Worm (Caenorhabditis elegans): ENCODE measurements around the gene haao-1.

The haao-1 gene

DNA sequence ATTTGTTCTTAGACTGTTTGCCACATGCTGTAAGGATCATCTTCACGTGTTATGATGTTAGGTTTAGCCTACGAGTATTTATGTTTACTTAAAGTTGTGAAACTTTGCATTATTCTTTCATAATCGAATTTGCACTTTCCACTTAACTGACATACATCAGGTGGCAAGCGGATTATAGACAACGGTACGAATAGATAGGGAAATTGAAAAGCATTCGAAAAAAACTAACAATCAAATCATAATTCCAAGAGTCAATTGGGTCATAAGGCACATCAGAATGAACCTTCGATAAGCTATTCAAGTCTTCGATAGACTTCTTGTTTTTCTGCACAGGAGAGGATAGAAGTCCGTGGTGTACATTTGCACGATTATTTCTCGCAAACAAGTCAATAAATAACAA, 12.2 kb upstream of the haao-1 start:
- TF ChIP-seq unc-39 (tag; optimal IDR thresholded peaks at IDR 0.05) (no peak), nhr-23 (tag; optimal IDR thresholded peaks at IDR 0.05) (no peak), nhr-76 (tag; optimal IDR thresholded peaks at IDR 0.05) (no peak), pqm-1 (tag; optimal IDR thresholded peaks at IDR 0.05) (peak; percentile 75), nhr-28 (tag; optimal IDR thresholded peaks at IDR 0.05) (no peak), fos-1 (tag; optimal IDR thresholded peaks at IDR 0.05) (no peak), elt-2 (tag; optimal IDR thresholded peaks at IDR 0.05) (peak; percentile 69)

DNA sequence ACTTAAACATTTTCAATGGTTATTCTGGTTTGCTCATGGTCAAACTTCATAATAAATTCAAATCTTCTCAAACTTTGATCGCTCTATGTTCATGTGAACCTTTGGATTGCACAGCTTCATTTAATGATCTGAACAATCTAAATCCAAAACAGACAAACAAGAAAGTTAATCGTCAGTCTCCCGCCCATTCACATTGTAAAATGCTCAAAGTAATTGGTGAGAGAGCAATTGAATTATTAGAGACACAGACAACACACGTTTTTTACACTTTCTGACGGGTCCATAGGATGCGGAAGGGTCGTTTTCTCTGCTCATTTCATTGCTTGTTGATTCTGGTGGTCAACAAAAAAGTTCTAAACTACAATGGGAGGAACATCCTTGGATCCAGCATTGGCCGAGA, 8.0 kb upstream of the haao-1 start, which contains the start of gene gsnl-1:
TSS of gene gsnl-1 (plus strand) at position 301 of the 400 bp plus-strand sequence.
- TF ChIP-seq egl-5 (tag; optimal IDR thresholded peaks at IDR 0.05), result peak; percentile 13
- no peak for TF ChIP-seq sea-2 (GFP tag; optimal IDR thresholded peaks at IDR 0.05)
- no peak for TF ChIP-seq nhr-237 (tag; optimal IDR thresholded peaks at IDR 0.05)

ce11 chrV:9499295-9499694, 5.4 kb upstream of the haao-1 start:
- no peak for TF ChIP-seq nhr-23 (tag; optimal IDR thresholded peaks at IDR 0.05)
- TF ChIP-seq pha-4 (tag; optimal IDR thresholded peaks at IDR 0.05), result no peak
- peak; percentile 62 for TF ChIP-seq elt-1 (tag; optimal IDR thresholded peaks at IDR 0.05)
- TF ChIP-seq nhr-25 (tag; optimal IDR thresholded peaks at IDR 0.05), result peak; percentile 59

- TF ChIP-seq egl-27 (tag; optimal IDR thresholded peaks at IDR 0.05) (no peak), nhr-25 (tag; optimal IDR thresholded peaks at IDR 0.05) (peak; percentile 65), elt-1 (tag; optimal IDR thresholded peaks at IDR 0.05) (peak; percentile 91), nhr-11 (tag; optimal IDR thresholded peaks at IDR 0.05) (no peak), sea-2 (GFP tag; optimal IDR thresholded peaks at IDR 0.05) (no peak)
Measured at ce11 chrV:9500826-9501451, 3.8 kb upstream of the haao-1 start, which contains the start of gene swt-5. swt-5 (plus strand) TSS chrV:9501401.

DNA sequence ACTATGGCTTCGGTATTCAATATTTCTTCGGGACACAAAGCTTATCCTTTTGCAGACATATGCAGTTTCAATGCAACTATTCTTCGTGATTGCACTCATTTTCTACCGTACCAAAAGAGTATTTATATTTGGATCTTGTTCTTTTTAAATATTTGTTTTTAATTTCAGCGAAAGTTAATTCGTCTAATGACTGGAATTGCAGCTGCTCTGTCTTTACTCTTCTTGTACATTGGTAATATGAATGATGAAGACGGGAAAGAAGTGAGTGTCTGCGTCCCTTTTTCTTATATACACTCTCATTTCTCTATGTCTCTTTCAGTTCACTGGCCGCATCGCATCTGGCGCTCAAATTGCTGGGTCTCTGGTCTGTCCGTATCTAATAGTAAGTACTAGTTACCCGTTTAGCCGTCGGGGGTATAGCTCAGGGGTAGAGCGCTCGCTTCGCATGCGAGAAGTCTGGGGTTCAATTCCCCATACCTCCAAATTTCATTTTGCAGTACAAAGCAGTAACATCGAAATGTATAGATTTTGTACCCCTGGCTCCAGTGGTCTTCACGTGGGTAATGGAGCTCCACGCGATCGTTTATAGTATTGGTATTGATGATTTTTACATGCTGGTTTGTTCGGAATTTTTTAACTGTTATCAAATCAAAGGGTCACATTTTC, 1.4 kb upstream of the haao-1 start:
- TF ChIP-seq tbx-2 (tag; optimal IDR thresholded peaks at IDR 0.05), result peak; percentile 48
- TF ChIP-seq lin-39 (tag; optimal IDR thresholded peaks at IDR 0.05), result peak; percentile 82
- peak; percentile 33 for TF ChIP-seq elt-1 (tag; optimal IDR thresholded peaks at IDR 0.05)
- TF ChIP-seq jun-1 (tag; optimal IDR thresholded peaks at IDR 0.05), result peak; percentile 17
- TF ChIP-seq nhr-23 (tag; optimal IDR thresholded peaks at IDR 0.05), result peak; percentile 22
- TF ChIP-seq lin-15B (tag; optimal IDR thresholded peaks at IDR 0.05), result peak; percentile 38
- peak; percentile 52 for TF ChIP-seq elt-2 (tag; optimal IDR thresholded peaks at IDR 0.05)
- peak; percentile 77 for TF ChIP-seq nhr-43 (tag; optimal IDR thresholded peaks at IDR 0.05; ENCODE audit: poor library complexity, severe bottlenecking)
- no peak for TF ChIP-seq mml-1 (tag; optimal IDR thresholded peaks at IDR 0.05)
- TF ChIP-seq pqm-1 (tag; optimal IDR thresholded peaks at IDR 0.05), result peak; percentile 17
- TF ChIP-seq nhr-237 (tag; optimal IDR thresholded peaks at IDR 0.05), result no peak
- TF ChIP-seq nhr-25 (tag; optimal IDR thresholded peaks at IDR 0.05), result peak; percentile 50
- TF ChIP-seq egl-5 (tag; optimal IDR thresholded peaks at IDR 0.05), result peak; percentile 26
- peak; percentile 95 for TF ChIP-seq snpc-4 (tag; optimal IDR thresholded peaks at IDR 0.05)
- no peak for TF ChIP-seq fos-1 (tag; optimal IDR thresholded peaks at IDR 0.05)
- peak; percentile 8 for TF ChIP-seq ceh-82 (tag; optimal IDR thresholded peaks at IDR 0.05)
- TF ChIP-seq elt-3 (tag; optimal IDR thresholded peaks at IDR 0.05), result no peak
- peak; percentile 40 for TF ChIP-seq nfya-1 (tag; optimal IDR thresholded peaks at IDR 0.05; ENCODE audit: insufficient read depth)
- TF ChIP-seq hmg-11 (tag; optimal IDR thresholded peaks at IDR 0.05), result peak; percentile 90
- TF ChIP-seq ama-1 (optimal IDR thresholded peaks at IDR 0.05), result peak; percentile 51
- TF ChIP-seq lsy-12 (tag; optimal IDR thresholded peaks at IDR 0.05), result peak; percentile 42

DNA sequence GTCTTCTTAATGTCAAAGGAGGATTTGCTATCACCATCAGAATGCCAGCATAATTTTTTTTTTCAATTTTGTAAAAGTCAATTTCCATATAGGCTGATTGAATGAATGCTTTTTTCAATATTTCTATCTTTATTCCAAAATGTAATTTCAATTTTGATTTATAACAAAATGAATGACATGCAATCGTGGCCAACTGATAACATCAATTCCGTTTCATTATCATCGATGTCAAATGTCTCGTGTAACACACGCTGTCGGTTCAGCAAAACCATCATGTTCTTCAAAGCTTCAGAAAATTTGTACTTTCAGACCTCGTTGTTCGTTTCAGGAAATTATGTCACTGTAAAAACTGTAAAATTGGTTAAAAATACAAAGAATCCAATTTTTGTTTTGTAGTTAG, 2.2 kb downstream of the haao-1 start:
- TF ChIP-seq elt-1 (tag; optimal IDR thresholded peaks at IDR 0.05) (no peak), elt-2 (tag; optimal IDR thresholded peaks at IDR 0.05) (peak; percentile 82), pha-4 (tag; optimal IDR thresholded peaks at IDR 0.05) (no peak), ztf-4 (tag; optimal IDR thresholded peaks at IDR 0.05) (no peak), nhr-25 (tag; optimal IDR thresholded peaks at IDR 0.05) (no peak), unc-39 (tag; optimal IDR thresholded peaks at IDR 0.05) (no peak), egl-5 (tag; optimal IDR thresholded peaks at IDR 0.05) (no peak), ztf-11 (tag; optimal IDR thresholded peaks at IDR 0.05) (no peak), ceh-9 (tag; optimal IDR thresholded peaks at IDR 0.05) (no peak), nhr-43 (tag; optimal IDR thresholded peaks at IDR 0.05; ENCODE audit: poor library complexity, severe bottlenecking) (no peak), pqm-1 (tag; optimal IDR thresholded peaks at IDR 0.05) (peak; percentile 80), ceh-16 (tag; optimal IDR thresholded peaks at IDR 0.05) (no peak), ZK546.5 (tag; optimal IDR thresholded peaks at IDR 0.05) (no peak), sea-2 (GFP tag; optimal IDR thresholded peaks at IDR 0.05) (no peak), snpc-4 (tag; optimal IDR thresholded peaks at IDR 0.05) (no peak), jun-1 (tag; optimal IDR thresholded peaks at IDR 0.05) (no peak), nhr-28 (tag; optimal IDR thresholded peaks at IDR 0.05) (no peak)
